Fruit fly (Drosophila melanogaster): ENCODE measurements around the gene CG7607.

- TF ChIP-seq CG5204 (GFP tag; optimal IDR thresholded peaks at IDR 0.05) (no peak), CG7045 (GFP tag; optimal IDR thresholded peaks at IDR 0.05) (no peak)
These were observed 18.5 kb downstream of the CG7607 start for dm6 chr3L:11217893-11218292.

All from whole organism, adult.